Fruit fly (Drosophila melanogaster) whole organism, embryonic: ENCODE results near the gene CG6726.
A peak's percentile ranks its signal among the peaks of the same experiment; 100 is the strongest.

Experiments used
- Abd-B ChIP-seq: fragments of 200-800 bp; sonication (Bioruptor generic); optimal IDR thresholded peaks from 2 replicates; lab custom pipeline; 2018; ENCODE audit warnings: missing biosample characterization, mild to moderate bottlenecking, missing genetic modification characterization, moderate library complexity
- Asciz ChIP-seq: fragments of 200-800 bp; sonication (Bioruptor generic); optimal IDR thresholded peaks from 2 replicates; lab custom pipeline; 2017; ENCODE audit warnings: missing biosample characterization, mild to moderate bottlenecking, missing genetic modification characterization, missing genetic modification reagents
- BEAF-32 ChIP-seq: fragments of 200-800 bp; sonication (Bioruptor generic); optimal IDR thresholded peaks from 3 replicates; lab custom pipeline; 2017; ENCODE audit warnings: missing biosample characterization, missing genetic modification characterization, mild to moderate bottlenecking, moderate library complexity, missing genetic modification reagents
- Bteb2 ChIP-seq: fragments of 200-800 bp; sonication (Bioruptor generic); optimal IDR thresholded peaks from 2 replicates; lab custom pipeline; 2016; ENCODE audit warnings: missing biosample characterization, missing genetic modification characterization
- CG10147 ChIP-seq: fragments of 200-800 bp; sonication (Bioruptor generic); optimal IDR thresholded peaks from 2 replicates; lab custom pipeline; 2019; ENCODE audit warnings: missing biosample characterization, mild to moderate bottlenecking, missing genetic modification characterization, moderate library complexity
- CG10654 ChIP-seq: fragments of 200-800 bp; sonication (Bioruptor generic); optimal IDR thresholded peaks from 2 replicates; lab custom pipeline; 2016; ENCODE audit warnings: missing biosample characterization, missing genetic modification characterization
- CG11247 ChIP-seq: fragments of 200-800 bp; sonication (Bioruptor generic); IDR thresholded peaks from 2 replicates; pipeline ENCODE4 v1.3.6; 2022; ENCODE audit warnings: missing biosample characterization, missing genetic modification characterization
- CG11398 ChIP-seq: fragments of 200-800 bp; sonication (Bioruptor generic); optimal IDR thresholded peaks from 2 replicates; lab custom pipeline; 2016; ENCODE audit warnings: missing biosample characterization, missing genetic modification characterization
- CG11456 ChIP-seq: fragments of 200-800 bp; sonication (Bioruptor generic); IDR thresholded peaks from 3 replicates; pipeline ENCODE4 v1.3.6; 2022; ENCODE audit warnings: missing biosample characterization, missing genetic modification characterization
- CG11504 ChIP-seq: fragments of 200-800 bp; sonication (Bioruptor generic); optimal IDR thresholded peaks from 3 replicates; lab custom pipeline; 2019; ENCODE audit warnings: missing biosample characterization, mild to moderate bottlenecking, missing genetic modification characterization, moderate library complexity
- CG12104 ChIP-seq: fragments of 200-800 bp; sonication (Bioruptor generic); optimal IDR thresholded peaks from 3 replicates; lab custom pipeline; 2016; ENCODE audit warnings: missing biosample characterization, missing genetic modification characterization
- CG12391 ChIP-seq: fragments of 200-800 bp; sonication (Bioruptor generic); optimal IDR thresholded peaks from 3 replicates; lab custom pipeline; 2018; ENCODE audit warnings: missing biosample characterization, mild to moderate bottlenecking, missing genetic modification characterization, moderate library complexity
- CG12744 ChIP-seq: fragments of 200-800 bp; sonication (Bioruptor generic); optimal IDR thresholded peaks from 2 replicates; lab custom pipeline; 2016; ENCODE audit warnings: missing biosample characterization, missing genetic modification characterization
- CG14441 ChIP-seq: fragments of 200-800 bp; sonication (Bioruptor generic); IDR thresholded peaks from 2 replicates; pipeline ENCODE4 v1.3.6; 2022; ENCODE audit warnings: missing biosample characterization, missing genetic modification characterization
- CG15269 ChIP-seq: fragments of 200-800 bp; sonication (Bioruptor generic); optimal IDR thresholded peaks from 2 replicates; lab custom pipeline; 2018; ENCODE audit warnings: missing biosample characterization, mild to moderate bottlenecking, missing genetic modification characterization, moderate library complexity
- CG17612 ChIP-seq: fragments of 200-800 bp; sonication (Bioruptor generic); IDR thresholded peaks from 2 replicates; pipeline ENCODE4 v1.3.6; 2022; ENCODE audit warnings: missing biosample characterization, missing genetic modification characterization
- CG17829 ChIP-seq: fragments of 200-800 bp; optimal IDR thresholded peaks from 2 replicates; lab custom pipeline; 2019; ENCODE audit warnings: missing biosample characterization, mild to moderate bottlenecking, missing genetic modification characterization, moderate library complexity
- CG2120 ChIP-seq: fragments of 200-800 bp; sonication (Bioruptor generic); optimal IDR thresholded peaks from 3 replicates; lab custom pipeline; 2016; ENCODE audit warnings: missing biosample characterization, missing genetic modification characterization
- CG2875 ChIP-seq: fragments of 200-800 bp; sonication (Bioruptor generic); optimal IDR thresholded peaks from 2 replicates; lab custom pipeline; 2017; ENCODE audit warnings: missing biosample characterization, mild to moderate bottlenecking, missing genetic modification characterization, missing genetic modification reagents
- CG31224 ChIP-seq: fragments of 200-800 bp; sonication (Bioruptor generic); IDR thresholded peaks from 2 replicates; pipeline ENCODE4 v1.3.6; 2022; ENCODE audit warnings: missing biosample characterization, missing genetic modification characterization
- CG32532 ChIP-seq: fragments of 200-800 bp; sonication (Bioruptor generic); IDR thresholded peaks from 2 replicates; pipeline ENCODE4 v1.3.6; 2022; ENCODE audit warnings: missing biosample characterization, missing genetic modification characterization
- CG6254 ChIP-seq: fragments of 200-800 bp; sonication (Bioruptor generic); optimal IDR thresholded peaks from 3 replicates; lab custom pipeline; 2017; ENCODE audit warnings: mild to moderate bottlenecking, missing biosample characterization, missing genetic modification reagents, missing genetic modification characterization
- CG7786 ChIP-seq: fragments of 200-800 bp; sonication (Bioruptor generic); optimal IDR thresholded peaks from 2 replicates; lab custom pipeline; 2016; ENCODE audit warnings: missing biosample characterization, missing genetic modification characterization
- Gsc ChIP-seq: fragments of 200-800 bp; sonication (Bioruptor generic); IDR thresholded peaks from 2 replicates; pipeline ENCODE4 v1.3.6; 2022; ENCODE audit warnings: missing biosample characterization, missing genetic modification characterization
- HLH54F ChIP-seq: fragments of 200-800 bp; sonication (Bioruptor generic); optimal IDR thresholded peaks from 3 replicates; lab custom pipeline; 2016; ENCODE audit warnings: missing biosample characterization, missing genetic modification characterization
- Lpt ChIP-seq: fragments of >200 bp; optimal IDR thresholded peaks from 2 replicates; lab custom pipeline; 2018; ENCODE audit warnings: missing biosample characterization, missing genetic modification characterization
- Opbp ChIP-seq: fragments of 200-800 bp; sonication (Bioruptor generic); IDR thresholded peaks from 3 replicates; pipeline ENCODE4 v1.3.6; 2022; ENCODE audit warnings: missing biosample characterization, missing genetic modification characterization; ENCODE audit not compliant: partially characterized antibody
- Rfx ChIP-seq: fragments of 200-800 bp; sonication (Bioruptor generic); IDR thresholded peaks from 2 replicates; pipeline ENCODE4 v1.3.6; 2022; ENCODE audit warnings: missing biosample characterization, missing genetic modification characterization
- Ssrp ChIP-seq: fragments of 200-800 bp; sonication (Bioruptor generic); optimal IDR thresholded peaks from 2 replicates; lab custom pipeline; 2018; ENCODE audit warnings: missing biosample characterization, mild to moderate bottlenecking, missing genetic modification characterization, moderate library complexity
- TFAM ChIP-seq: fragments of 200-800 bp; sonication (Bioruptor generic); optimal IDR thresholded peaks from 2 replicates; lab custom pipeline; 2017; ENCODE audit warnings: missing biosample characterization, missing genetic modification characterization, inconsistent platforms
- bbx ChIP-seq: fragments of 200-800 bp; sonication (Bioruptor generic); IDR thresholded peaks from 2 replicates; pipeline ENCODE4 v1.3.6; 2022; ENCODE audit warnings: missing biosample characterization, missing genetic modification characterization; ENCODE audit not compliant: partially characterized antibody
- br ChIP-seq: fragments of >200 bp; optimal IDR thresholded peaks from 2 replicates; lab custom pipeline; 2017
- cg ChIP-seq: fragments of 200-800 bp; sonication (Bioruptor generic); optimal IDR thresholded peaks from 3 replicates; lab custom pipeline; 2019; ENCODE audit warnings: missing biosample characterization, mild to moderate bottlenecking, missing genetic modification characterization, moderate library complexity
- chn ChIP-seq: fragments of 200-800 bp; sonication (Bioruptor generic); optimal IDR thresholded peaks from 2 replicates; lab custom pipeline; 2016; ENCODE audit warnings: missing biosample characterization, missing genetic modification characterization
- ems ChIP-seq: fragments of 200-800 bp; sonication (Bioruptor generic); optimal IDR thresholded peaks from 3 replicates; lab custom pipeline; 2016; ENCODE audit warnings: missing biosample characterization, missing genetic modification characterization
- esg ChIP-seq: fragments of 200-800 bp; sonication (Bioruptor generic); conservative IDR thresholded peaks from 2 replicates; pipeline ENCODE4 v1.3.6; 2022; ENCODE audit warnings: missing biosample characterization, missing genetic modification characterization
- eyg ChIP-seq: fragments of 200-800 bp; sonication (Bioruptor generic); optimal IDR thresholded peaks from 3 replicates; lab custom pipeline; 2016; ENCODE audit warnings: missing biosample characterization, missing genetic modification characterization
- ftz-f1 ChIP-seq: fragments of 200-800 bp; sonication (Bioruptor generic); optimal IDR thresholded peaks from 2 replicates; lab custom pipeline; 2016; ENCODE audit warnings: missing biosample characterization, missing genetic modification characterization
- gro ChIP-seq: fragments of 200-800 bp; sonication (Bioruptor generic); optimal IDR thresholded peaks from 2 replicates; lab custom pipeline; 2016; ENCODE audit warnings: missing biosample characterization, missing genetic modification characterization
- gsb ChIP-seq: fragments of 200-800 bp; sonication (Bioruptor generic); IDR thresholded peaks from 2 replicates; pipeline ENCODE4 v1.3.6; 2022; ENCODE audit warnings: missing biosample characterization, missing genetic modification characterization
- kah ChIP-seq: fragments of 200-800 bp; sonication (Bioruptor generic); optimal IDR thresholded peaks from 2 replicates; lab custom pipeline; 2018; ENCODE audit warnings: missing biosample characterization, mild to moderate bottlenecking, missing genetic modification characterization
- mam ChIP-seq: fragments of 200-800 bp; sonication (Bioruptor generic); optimal IDR thresholded peaks from 3 replicates; lab custom pipeline; 2016; ENCODE audit warnings: missing biosample characterization, missing genetic modification characterization
- mirr ChIP-seq: fragments of 200-800 bp; sonication (Bioruptor generic); optimal IDR thresholded peaks from 3 replicates; lab custom pipeline; 2018; ENCODE audit warnings: missing biosample characterization, mild to moderate bottlenecking, missing genetic modification characterization
- nau ChIP-seq: fragments of 200-800 bp; sonication (Bioruptor generic); optimal IDR thresholded peaks from 3 replicates; lab custom pipeline; 2017; ENCODE audit warnings: missing biosample characterization, mild to moderate bottlenecking, missing genetic modification characterization, missing genetic modification reagents
- nerfin-1 ChIP-seq: fragments of 200-800 bp; sonication (Bioruptor generic); optimal IDR thresholded peaks from 3 replicates; lab custom pipeline; 2019; ENCODE audit warnings: missing biosample characterization, mild to moderate bottlenecking, missing genetic modification characterization, moderate library complexity
- phol ChIP-seq: fragments of 200-800 bp; sonication (Bioruptor generic); optimal IDR thresholded peaks from 3 replicates; lab custom pipeline; 2018; ENCODE audit warnings: missing biosample characterization, mild to moderate bottlenecking, missing genetic modification characterization, moderate library complexity
- pros ChIP-seq: fragments of 200-800 bp; sonication (Bioruptor generic); optimal IDR thresholded peaks from 3 replicates; lab custom pipeline; 2019; ENCODE audit warnings: missing biosample characterization, mild to moderate bottlenecking, missing genetic modification characterization, moderate library complexity
- seq ChIP-seq: fragments of 200-800 bp; sonication (Bioruptor generic); IDR thresholded peaks from 2 replicates; pipeline ENCODE4 v1.3.6; 2022; ENCODE audit warnings: missing biosample characterization, missing genetic modification characterization
- sima ChIP-seq: fragments of 200-800 bp; sonication (Bioruptor generic); optimal IDR thresholded peaks from 2 replicates; lab custom pipeline; 2016; ENCODE audit warnings: missing biosample characterization, missing genetic modification characterization
- twi ChIP-seq: fragments of 200-800 bp; optimal IDR thresholded peaks from 2 replicates; lab custom pipeline; 2019; ENCODE audit warnings: missing biosample characterization, mild to moderate bottlenecking, missing genetic modification characterization, moderate library complexity
- unpg ChIP-seq: fragments of 200-800 bp; sonication (Bioruptor generic); optimal IDR thresholded peaks from 3 replicates; lab custom pipeline; 2018; ENCODE audit warnings: missing biosample characterization, mild to moderate bottlenecking, missing genetic modification characterization, moderate library complexity
- zf30C ChIP-seq: fragments of 200-800 bp; sonication (Bioruptor generic); optimal IDR thresholded peaks from 3 replicates; lab custom pipeline; 2018; ENCODE audit warnings: missing biosample characterization, mild to moderate bottlenecking, missing genetic modification characterization

The CG6726 gene

DNA sequence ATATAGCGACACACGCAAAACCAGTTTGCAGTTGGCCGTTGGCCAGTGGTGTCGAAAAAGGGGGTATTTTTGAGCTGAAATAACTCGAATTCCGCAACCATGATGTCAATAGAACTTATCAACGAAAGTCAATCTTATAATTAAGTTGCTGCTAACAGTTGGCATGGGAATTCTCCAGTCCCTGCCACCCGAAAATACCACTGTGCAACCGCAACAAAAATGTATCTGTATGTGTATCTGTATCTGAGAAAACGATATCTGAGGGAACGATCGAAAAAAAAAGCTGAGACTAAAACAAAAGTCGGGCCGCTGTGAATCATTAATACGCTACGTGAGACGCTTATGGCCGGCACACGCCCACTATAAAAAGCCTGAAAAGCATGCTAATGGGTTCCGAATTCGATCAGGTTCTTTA, 45.0 kb upstream of the CG6726 start (continued):
- TF ChIP-seq CG2875 (GFP tag; lab: Kevin White, UChicago) (no peak), unpg (GFP tag; lab: Kevin White, UChicago) (peak; percentile 43), Abd-B (GFP tag; lab: Kevin White, UChicago) (peak; percentile 3), ftz-f1 (no peak), CG11456 (peak; percentile 71; the same call in 2 of the 3 replicates), CG32532 (GFP tag; lab: Robert Waterston, UW) (peak; percentile 84), Bteb2 (GFP tag; lab: Kevin White, UChicago) (peak; percentile 54), CG11398 (GFP tag; lab: Kevin White, UChicago) (no peak), CG2120 (GFP tag; lab: Kevin White, UChicago) (peak; percentile 83), Opbp (GFP tag; lab: Robert Waterston, UW) (no peak), br (lab: Kevin White, UChicago) (no peak), twi (tag; lab: Kevin White, UChicago) (no peak), ems (GFP tag; lab: Kevin White, UChicago) (no peak), esg (GFP tag; lab: Robert Waterston, UW) (peak; percentile 49), CG31224 (GFP tag; lab: Robert Waterston, UW) (peak; percentile 42; the same call in 1 of the 2 replicates), HLH54F (GFP tag; lab: Kevin White, UChicago) (peak; percentile 67), gsb (GFP tag; lab: Robert Waterston, UW) (peak; percentile 14; the same call in 1 of the 2 replicates), bbx (GFP tag; lab: Robert Waterston, UW) (no peak), CG10654 (GFP tag; lab: Kevin White, UChicago) (no peak), CG17612 (GFP tag; lab: Robert Waterston, UW) (peak; percentile 24; the same call in 1 of the 2 replicates), eyg (GFP tag; lab: Kevin White, UChicago) (peak; percentile 0), CG17829 (tag; lab: Kevin White, UChicago) (no peak), BEAF-32 (GFP tag; lab: Kevin White, UChicago) (no peak), CG12104 (GFP tag; lab: Kevin White, UChicago) (no peak), mirr (GFP tag; lab: Kevin White, UChicago) (no peak), cg (GFP tag; lab: Kevin White, UChicago) (peak; percentile 17), CG10147 (no peak), CG6254 (no peak), Gsc (no peak), Ssrp (tag; lab: Kevin White, UChicago) (peak; percentile 5), Rfx (peak; percentile 81), chn (peak; percentile 13), mam (GFP tag; lab: Kevin White, UChicago) (peak; percentile 55), CG12391 (tag; lab: Kevin White, UChicago) (peak; percentile 2), Lpt (GFP tag; lab: Kevin White, UChicago) (no peak), CG15269 (tag; lab: Kevin White, UChicago) (peak; percentile 57), CG14441 (peak; percentile 77), gro (GFP tag; lab: Kevin White, UChicago) (no peak), CG11247 (GFP tag; lab: Robert Waterston, UW) (peak; percentile 57), CG11504 (peak; percentile 68), nau (GFP tag; lab: Kevin White, UChicago) (no peak), CG12744 (no peak), TFAM (no peak), Asciz (GFP tag; lab: Kevin White, UChicago) (no peak), CG7786 (peak; percentile 59), sima (GFP tag; lab: Kevin White, UChicago) (no peak), phol (tag; lab: Kevin White, UChicago) (no peak), pros (GFP tag; lab: Kevin White, UChicago) (no peak), seq (peak; percentile 38), zf30C (no peak), nerfin-1 (tag; lab: Kevin White, UChicago) (no peak), kah (GFP tag; lab: Kevin White, UChicago) (no peak)
